Fruit fly (Drosophila melanogaster) whole organism, wandering third instar larva: Measurements from ENCODE around the gene hth.

Experiments
- Abd-B ChIP-seq: fragments of >200 bp; optimal IDR thresholded peaks from 2 replicates; lab custom pipeline; 2017; ENCODE audit warnings: missing biosample characterization, missing genetic modification characterization
- CG32264 ChIP-seq: fragments of 200-800 bp; sonication (Bioruptor generic); optimal IDR thresholded peaks from 2 replicates; lab custom pipeline; 2016; ENCODE audit warnings: missing biosample characterization, missing genetic modification characterization
- CG9705 ChIP-seq: fragments of 200-800 bp; sonication (Bioruptor generic); optimal IDR thresholded peaks from 2 replicates; lab custom pipeline; 2018; ENCODE audit warnings: missing biosample characterization, mild to moderate bottlenecking, missing genetic modification characterization
- CrebA ChIP-seq: fragments of 200-800 bp; sonication (Bioruptor generic); optimal IDR thresholded peaks from 2 replicates; lab custom pipeline; 2016; ENCODE audit warnings: missing biosample characterization, mild to moderate bottlenecking, missing genetic modification characterization, borderline replicate concordance
- Dfd ChIP-seq: fragments of >200 bp; optimal IDR thresholded peaks from 2 replicates; lab custom pipeline; 2017; ENCODE audit warnings: missing biosample characterization, missing genetic modification characterization
- Dif ChIP-seq: fragments of 200-275, 200-300 bp; sonication (Bioruptor generic); optimal IDR thresholded peaks from 2 replicates; lab custom pipeline; 2018; ENCODE audit warnings: missing biosample characterization, missing genetic modification characterization; ENCODE audit not compliant: partially characterized antibody
- HLH106 ChIP-seq: fragments of 200-800 bp; optimal IDR thresholded peaks from 3 replicates; lab custom pipeline; 2019; ENCODE audit warnings: missing biosample characterization, mild to moderate bottlenecking, missing genetic modification characterization, moderate library complexity
- Hnf4 ChIP-seq: fragments of 200-800 bp; sonication (Bioruptor generic); optimal IDR thresholded peaks from 2 replicates; lab custom pipeline; 2016; ENCODE audit warnings: missing biosample characterization, mild to moderate bottlenecking, missing genetic modification characterization
- Hr78 ChIP-seq: fragments of >200 bp; optimal IDR thresholded peaks from 2 replicates; lab custom pipeline; 2017; ENCODE audit warnings: missing biosample characterization, missing genetic modification characterization
- Hr83 ChIP-seq: fragments of 200-300 bp; sonication (Bioruptor generic); optimal IDR thresholded peaks from 2 replicates; lab custom pipeline; 2016; ENCODE audit warnings: missing biosample characterization, mild to moderate bottlenecking, missing genetic modification characterization, moderate library complexity; ENCODE audit not compliant: poor library complexity, severe bottlenecking
- Jra ChIP-seq: sonication (Bioruptor generic); optimal IDR thresholded peaks from 2 replicates; lab custom pipeline; 2016; ENCODE audit warnings: missing biosample characterization, missing genetic modification characterization
- Mio ChIP-seq: sonication (Bioruptor generic); optimal IDR thresholded peaks from 2 replicates; lab custom pipeline; 2016; ENCODE audit warnings: missing biosample characterization, missing genetic modification characterization
- Myc ChIP-seq: fragments of >200 bp; optimal IDR thresholded peaks from 2 replicates; lab custom pipeline; 2017
- N ChIP-seq: fragments of >200 bp; optimal IDR thresholded peaks from 2 replicates; lab custom pipeline; 2018; ENCODE audit warnings: missing biosample characterization, missing external identifiers, missing genetic modification characterization
- OdsH ChIP-seq: fragments of 200-800 bp; sonication (Bioruptor generic); optimal IDR thresholded peaks from 2 replicates; lab custom pipeline; 2016; ENCODE audit warnings: missing biosample characterization, mild to moderate bottlenecking, missing genetic modification characterization
- Rel ChIP-seq, 2 experiments: fragments of 200-800 bp; sonication (Bioruptor generic) in 1 of 2; optimal IDR thresholded peaks; 2 replicates in 1 of 2; 3 replicates in 1 of 2; lab custom pipeline; 2016 to 2019; ENCODE audit warnings: mild to moderate bottlenecking in 2 of 2, missing biosample characterization in 2 of 2, missing genetic modification characterization in 2 of 2, moderate library complexity in 1 of 2
- Sp1 ChIP-seq: fragments of 200-800 bp; sonication (Bioruptor generic); optimal IDR thresholded peaks from 3 replicates; lab custom pipeline; 2019; ENCODE audit warnings: missing biosample characterization, mild to moderate bottlenecking, missing genetic modification characterization, moderate library complexity
- Vsx2 ChIP-seq: fragments of 200-300, 225-300 bp; sonication (Bioruptor generic); optimal IDR thresholded peaks from 2 replicates; lab custom pipeline; 2018; ENCODE audit warnings: missing biosample characterization, missing genetic modification characterization; ENCODE audit not compliant: partially characterized antibody
- br ChIP-seq: fragments of 200-800 bp; sonication (Bioruptor generic); optimal IDR thresholded peaks from 2 replicates; lab custom pipeline; 2016; ENCODE audit warnings: missing biosample characterization, missing genetic modification characterization
- brk ChIP-seq: fragments of 200-800 bp; sonication (Bioruptor generic); optimal IDR thresholded peaks from 2 replicates; lab custom pipeline; 2016; ENCODE audit warnings: missing biosample characterization, mild to moderate bottlenecking, missing genetic modification characterization
- dl ChIP-seq, 2 experiments: fragments of 175-275, 200-275 bp in 1 of 2; fragments of 200-275 bp in 1 of 2; sonication (Bioruptor generic); optimal IDR thresholded peaks; lab custom pipeline; 2018; ENCODE audit warnings: mild to moderate bottlenecking in 2 of 2, missing biosample characterization in 2 of 2, missing genetic modification characterization in 2 of 2, moderate library complexity in 2 of 2; ENCODE audit not compliant: partially characterized antibody in 2 of 2, insufficient read depth in 1 of 2
- dmrt93B ChIP-seq: fragments of 200-800 bp; sonication (Bioruptor generic); optimal IDR thresholded peaks from 2 replicates; lab custom pipeline; 2018; ENCODE audit warnings: missing biosample characterization, mild to moderate bottlenecking, missing genetic modification characterization
- dsf ChIP-seq: sonication (Bioruptor generic); optimal IDR thresholded peaks from 2 replicates; lab custom pipeline; 2016; ENCODE audit warnings: missing biosample characterization, missing genetic modification characterization, borderline replicate concordance
- ey ChIP-seq: fragments of 200-800 bp; sonication (Bioruptor generic); optimal IDR thresholded peaks from 2 replicates; lab custom pipeline; 2016; ENCODE audit warnings: missing biosample characterization, missing genetic modification characterization
- foxo ChIP-seq, 2 experiments: fragments of 200-800 bp; sonication (Bioruptor generic); optimal IDR thresholded peaks; 2 replicates in 1 of 2; 3 replicates in 1 of 2; lab custom pipeline; 2016 to 2017; ENCODE audit warnings: missing biosample characterization in 2 of 2, missing genetic modification characterization in 2 of 2
- fru ChIP-seq: fragments of 200-800 bp; sonication (Bioruptor generic); optimal IDR thresholded peaks from 3 replicates; lab custom pipeline; 2016; ENCODE audit warnings: missing biosample characterization, mild to moderate bottlenecking, missing genetic modification characterization
- h ChIP-seq: fragments of 200-800 bp; sonication (Bioruptor generic); optimal IDR thresholded peaks from 3 replicates; lab custom pipeline; 2016; ENCODE audit warnings: missing biosample characterization, mild to moderate bottlenecking, missing genetic modification characterization
- jim ChIP-seq: fragments of 175-275, 200-325 bp; sonication (Bioruptor generic); optimal IDR thresholded peaks from 2 replicates; lab custom pipeline; 2016; ENCODE audit warnings: missing biosample characterization, mild to moderate bottlenecking, missing genetic modification characterization
- lola ChIP-seq: fragments of >200 bp; optimal IDR thresholded peaks from 2 replicates; lab custom pipeline; 2017; ENCODE audit warnings: missing biosample characterization, missing genetic modification characterization
- psq ChIP-seq: fragments of 200-800 bp; sonication (Bioruptor generic); optimal IDR thresholded peaks from 3 replicates; lab custom pipeline; 2017; ENCODE audit warnings: missing biosample characterization, mild to moderate bottlenecking, missing genetic modification characterization, moderate library complexity
- rgr ChIP-seq: fragments of 200-800 bp; sonication (Bioruptor generic); optimal IDR thresholded peaks from 3 replicates; lab custom pipeline; 2016; ENCODE audit warnings: missing biosample characterization, mild to moderate bottlenecking, missing genetic modification characterization
- sage ChIP-seq: fragments of 200-800 bp; sonication (Bioruptor generic); optimal IDR thresholded peaks from 2 replicates; lab custom pipeline; 2016; ENCODE audit warnings: missing biosample characterization, mild to moderate bottlenecking, missing genetic modification characterization
- sv ChIP-seq: fragments of 200-800 bp; sonication (Bioruptor generic); optimal IDR thresholded peaks from 3 replicates; lab custom pipeline; 2016; ENCODE audit warnings: missing biosample characterization, missing genetic modification characterization
- tai ChIP-seq: sonication (Bioruptor generic); optimal IDR thresholded peaks from 2 replicates; lab custom pipeline; 2016; ENCODE audit warnings: missing biosample characterization, missing genetic modification characterization
- usp ChIP-seq: fragments of >200 bp; optimal IDR thresholded peaks from 2 replicates; lab custom pipeline; 2017; ENCODE audit warnings: missing biosample characterization, missing genetic modification characterization
- woc ChIP-seq: sonication (Bioruptor generic); optimal IDR thresholded peaks from 2 replicates; lab custom pipeline; 2016; ENCODE audit warnings: missing biosample characterization, mild to moderate bottlenecking, missing genetic modification characterization

The hth gene

dm6 chr3R:10684284-10684683 lies 44.9 kb upstream of the hth start:
- no peak for TF ChIP-seq br (GFP tag; lab: Kevin White, UChicago)
- TF ChIP-seq fru (GFP tag; lab: Kevin White, UChicago) = peak; percentile 53
- peak; percentile 41 for TF ChIP-seq h (GFP tag; lab: Kevin White, UChicago)
- TF ChIP-seq CG32264 (GFP tag; lab: Kevin White, UChicago) = no peak
- TF ChIP-seq dsf (GFP tag; lab: Kevin White, UChicago) = no peak
- TF ChIP-seq Hr83 (GFP tag; lab: Kevin White, UChicago) = no peak
- TF ChIP-seq sv (GFP tag; lab: Kevin White, UChicago) = peak; percentile 19
- TF ChIP-seq tai (GFP tag; lab: Kevin White, UChicago) = no peak
- TF ChIP-seq dmrt93B = no peak
- TF ChIP-seq Hr78 (GFP tag; lab: Kevin White, UChicago) = no peak
- no peak for TF ChIP-seq Myc
- TF ChIP-seq foxo (GFP tag; optimal IDR thresholded peaks at IDR 0.05; lab: Kevin White, UChicago) = peak in 1 of 2 experiments; percentile 36
- TF ChIP-seq Sp1 = no peak
- no peak for TF ChIP-seq N (GFP tag; lab: Kevin White, UChicago)
- no peak for TF ChIP-seq woc (GFP tag; lab: Kevin White, UChicago)
- TF ChIP-seq Mio (GFP tag; lab: Kevin White, UChicago) = no peak
- TF ChIP-seq OdsH (GFP tag; lab: Kevin White, UChicago) = no peak
- TF ChIP-seq Dfd (GFP tag; lab: Kevin White, UChicago) = no peak
- TF ChIP-seq HLH106 = no peak
- TF ChIP-seq rgr (GFP tag; lab: Kevin White, UChicago) = no peak
- no peak for TF ChIP-seq brk
- no peak for TF ChIP-seq Abd-B (GFP tag; lab: Kevin White, UChicago)
- no peak for TF ChIP-seq jim (GFP tag; lab: Kevin White, UChicago)
- TF ChIP-seq Vsx2 = no peak

- TF ChIP-seq CrebA (GFP tag; lab: Kevin White, UChicago) (peak; percentile 33), lola (no peak)
Measured at dm6 chr3R:10683226-10683625, 43.9 kb upstream of the hth start.

- TF ChIP-seq N (GFP tag; lab: Kevin White, UChicago) (no peak), dmrt93B (no peak), rgr (GFP tag; lab: Kevin White, UChicago) (no peak), usp (no peak), CG9705 (GFP tag; lab: Kevin White, UChicago) (no peak), fru (GFP tag; lab: Kevin White, UChicago) (no peak), Hr83 (GFP tag; lab: Kevin White, UChicago) (no peak), OdsH (GFP tag; lab: Kevin White, UChicago) (no peak), Dfd (GFP tag; lab: Kevin White, UChicago) (no peak), HLH106 (no peak), h (GFP tag; lab: Kevin White, UChicago) (no peak), Mio (GFP tag; lab: Kevin White, UChicago) (no peak), dl (GFP tag; optimal IDR thresholded peaks at IDR 0.05; lab: Kevin White, UChicago; ENCODE audit: insufficient read depth in 1 of 2, partially characterized antibody in 2 of 2) (no peak), woc (GFP tag; lab: Kevin White, UChicago) (no peak), Myc (no peak)
Measured at dm6 chr3R:10681682-10681962, 42.3 kb upstream of the hth start.

- TF ChIP-seq tai (GFP tag; lab: Kevin White, UChicago) (peak; percentile 36), br (GFP tag; lab: Kevin White, UChicago) (peak; percentile 90), Abd-B (GFP tag; lab: Kevin White, UChicago) (no peak), Hnf4 (GFP tag; lab: Kevin White, UChicago) (peak; percentile 78), psq (GFP tag; lab: Kevin White, UChicago) (peak; percentile 72), jim (GFP tag; lab: Kevin White, UChicago) (no peak), woc (GFP tag; lab: Kevin White, UChicago) (peak; percentile 77), ey (GFP tag; lab: Kevin White, UChicago) (peak; percentile 87), fru (GFP tag; lab: Kevin White, UChicago) (peak; percentile 87), Rel (GFP tag; optimal IDR thresholded peaks at IDR 0.05; lab: Kevin White, UChicago) (peak; percentile 65), Rel (tag; optimal IDR thresholded peaks at IDR 0.05; lab: Kevin White, UChicago) (no peak), sage (GFP tag; lab: Kevin White, UChicago) (peak; percentile 52), OdsH (GFP tag; lab: Kevin White, UChicago) (peak; percentile 91), Jra (GFP tag; lab: Kevin White, UChicago) (no peak), HLH106 (peak; percentile 60), brk (peak; percentile 29), lola (no peak), Hr83 (GFP tag; lab: Kevin White, UChicago) (no peak), Dif (GFP tag; lab: Kevin White, UChicago) (no peak), Dfd (GFP tag; lab: Kevin White, UChicago) (no peak), CrebA (GFP tag; lab: Kevin White, UChicago) (peak; percentile 32), N (GFP tag; lab: Kevin White, UChicago) (no peak), Mio (GFP tag; lab: Kevin White, UChicago) (peak; percentile 68), Hr78 (GFP tag; lab: Kevin White, UChicago) (no peak), foxo (GFP tag; optimal IDR thresholded peaks at IDR 0.05; lab: Kevin White, UChicago) (peak; percentile 36 to 88), dl (GFP tag; optimal IDR thresholded peaks at IDR 0.05; lab: Kevin White, UChicago; ENCODE audit: insufficient read depth in 1 of 2, partially characterized antibody in 2 of 2) (no peak), CG32264 (GFP tag; lab: Kevin White, UChicago) (peak; percentile 81), dmrt93B (peak; percentile 55), rgr (GFP tag; lab: Kevin White, UChicago) (peak; percentile 89), dsf (GFP tag; lab: Kevin White, UChicago) (no peak), CG9705 (GFP tag; lab: Kevin White, UChicago) (no peak), sv (GFP tag; lab: Kevin White, UChicago) (peak; percentile 93)
Measured at dm6 chr3R:10680825-10681681, 41.7 kb upstream of the hth start, which contains the start of gene Phyhd1. Gene Phyhd1, minus strand, starts transcription at chr3R:10680925.
